Fruit fly (Drosophila melanogaster) whole organism, embryonic: Measurements from ENCODE around the gene mino.

Source experiments
- B-H1 ChIP-seq: fragments of 200-800 bp; sonication (Bioruptor generic); IDR thresholded peaks from 3 replicates; pipeline ENCODE4 v1.3.6; 2022; ENCODE audit warnings: missing biosample characterization, missing genetic modification characterization
- BEAF-32 ChIP-seq: fragments of 200-800 bp; sonication (Bioruptor generic); optimal IDR thresholded peaks from 3 replicates; lab custom pipeline; 2017; ENCODE audit warnings: missing biosample characterization, missing genetic modification characterization, mild to moderate bottlenecking, moderate library complexity, missing genetic modification reagents
- Bteb2 ChIP-seq: fragments of 200-800 bp; sonication (Bioruptor generic); optimal IDR thresholded peaks from 2 replicates; lab custom pipeline; 2016; ENCODE audit warnings: missing biosample characterization, missing genetic modification characterization
- CG10321 ChIP-seq: fragments of 200-800 bp; sonication (Bioruptor generic); IDR thresholded peaks from 2 replicates; pipeline ENCODE4 v1.3.6; 2022; ENCODE audit warnings: missing biosample characterization, missing genetic modification characterization
- CG10565 ChIP-seq: fragments of 200-800 bp; sonication (Bioruptor generic); optimal IDR thresholded peaks from 3 replicates; lab custom pipeline; 2016; ENCODE audit warnings: missing biosample characterization, mild to moderate bottlenecking, missing genetic modification characterization
- CG16813 ChIP-seq: fragments of 200-800 bp; sonication (Bioruptor generic); IDR thresholded peaks from 3 replicates; pipeline ENCODE4 v1.3.6; 2022; ENCODE audit warnings: missing biosample characterization, missing genetic modification characterization; ENCODE audit not compliant: partially characterized antibody
- CG16815 ChIP-seq: fragments of 200-800 bp; sonication (Bioruptor generic); optimal IDR thresholded peaks from 3 replicates; lab custom pipeline; 2017; ENCODE audit warnings: missing biosample characterization, mild to moderate bottlenecking, missing genetic modification characterization
- CG17829 ChIP-seq: fragments of 200-800 bp; optimal IDR thresholded peaks from 2 replicates; lab custom pipeline; 2019; ENCODE audit warnings: missing biosample characterization, mild to moderate bottlenecking, missing genetic modification characterization, moderate library complexity
- CG18262 ChIP-seq: fragments of 200-800 bp; optimal IDR thresholded peaks from 3 replicates; lab custom pipeline; 2019; ENCODE audit warnings: missing biosample characterization, mild to moderate bottlenecking, missing genetic modification characterization, moderate library complexity
- CG2120 ChIP-seq: fragments of 200-800 bp; sonication (Bioruptor generic); optimal IDR thresholded peaks from 3 replicates; lab custom pipeline; 2016; ENCODE audit warnings: missing biosample characterization, missing genetic modification characterization
- CG2199 ChIP-seq: fragments of 200-800 bp; sonication (Bioruptor generic); IDR thresholded peaks from 3 replicates; pipeline ENCODE4 v1.3.6; 2022; ENCODE audit warnings: missing biosample characterization, missing genetic modification characterization
- CG2889 ChIP-seq: fragments of 200-800 bp; sonication (Bioruptor generic); IDR thresholded peaks from 3 replicates; pipeline ENCODE4 v1.3.6; 2022; ENCODE audit warnings: missing biosample characterization, missing genetic modification characterization
- CG31365 ChIP-seq: fragments of 200-800 bp; sonication (Bioruptor generic); optimal IDR thresholded peaks from 2 replicates; lab custom pipeline; 2018; ENCODE audit warnings: missing biosample characterization, mild to moderate bottlenecking, missing genetic modification characterization
- CG32767 ChIP-seq: fragments of 200-800 bp; sonication (Bioruptor generic); IDR thresholded peaks from 2 replicates; pipeline ENCODE4 v1.3.6; 2022; ENCODE audit warnings: missing biosample characterization, missing genetic modification characterization
- CG6683 ChIP-seq: fragments of 200-800 bp; sonication (Bioruptor generic); optimal IDR thresholded peaks from 2 replicates; lab custom pipeline; 2017; ENCODE audit warnings: missing biosample characterization, mild to moderate bottlenecking, missing genetic modification characterization, missing genetic modification reagents
- CG7357 ChIP-seq: fragments of 200-800 bp; sonication (Bioruptor generic); IDR thresholded peaks from 3 replicates; pipeline ENCODE4 v1.3.6; 2022; ENCODE audit warnings: missing biosample characterization, missing genetic modification characterization
- CTCF ChIP-seq: fragments of 200-800 bp; sonication (Bioruptor generic); optimal IDR thresholded peaks from 2 replicates; lab custom pipeline; 2017; ENCODE audit warnings: missing biosample characterization, mild to moderate bottlenecking, missing genetic modification characterization, moderate library complexity
- Dip2 ChIP-seq: fragments of 200-800 bp; sonication (Bioruptor generic); IDR thresholded peaks from 2 replicates; pipeline ENCODE4 v1.3.6; 2022; ENCODE audit warnings: missing biosample characterization, missing genetic modification characterization
- Dref ChIP-seq: fragments of 200-800 bp; sonication (Bioruptor generic); IDR thresholded peaks from 2 replicates; pipeline ENCODE4 v1.3.6; 2022; ENCODE audit warnings: missing biosample characterization, missing genetic modification characterization
- Drgx ChIP-seq: fragments of 200-800 bp; sonication (Bioruptor generic); IDR thresholded peaks from 2 replicates; pipeline ENCODE4 v1.3.6; 2022; ENCODE audit warnings: missing biosample characterization, missing genetic modification characterization
- Fer2 ChIP-seq: fragments of 200-800 bp; sonication (Bioruptor generic); optimal IDR thresholded peaks from 2 replicates; lab custom pipeline; 2018; ENCODE audit warnings: missing biosample characterization, mild to moderate bottlenecking, missing genetic modification characterization, moderate library complexity
- H15 ChIP-seq: fragments of 200-800 bp; sonication (Bioruptor generic); IDR thresholded peaks from 3 replicates; pipeline ENCODE4 v1.3.6; 2022; ENCODE audit warnings: missing biosample characterization, missing genetic modification characterization
- H2.0 ChIP-seq: fragments of 200-800 bp; sonication (Bioruptor generic); IDR thresholded peaks from 2 replicates; pipeline ENCODE4 v1.3.6; 2022; ENCODE audit warnings: missing biosample characterization, missing genetic modification characterization
- Lpt ChIP-seq: fragments of >200 bp; optimal IDR thresholded peaks from 2 replicates; lab custom pipeline; 2018; ENCODE audit warnings: missing biosample characterization, missing genetic modification characterization
- MBD-R2 ChIP-seq: fragments of 200-800 bp; sonication (Bioruptor generic); IDR thresholded peaks from 2 replicates; pipeline ENCODE4 v1.3.6; 2022; ENCODE audit warnings: missing biosample characterization, missing genetic modification characterization
- Med ChIP-seq: fragments of 200-800 bp; sonication (Bioruptor generic); peaks from one replicate; lab custom pipeline; 2016; ENCODE audit warnings: missing biosample characterization, missing genetic modification characterization, mild to moderate bottlenecking, inconsistent platforms, moderate library complexity
- PHDP ChIP-seq: fragments of 200-800 bp; sonication (Bioruptor generic); optimal IDR thresholded peaks from 3 replicates; lab custom pipeline; 2018; ENCODE audit warnings: missing biosample characterization, mild to moderate bottlenecking, missing genetic modification characterization, moderate library complexity
- Pdp1 ChIP-seq, 2 experiments: fragments of 200-800 bp; sonication (Bioruptor generic); optimal IDR thresholded peaks; 3 replicates each; lab custom pipeline; 2016; ENCODE audit warnings: missing biosample characterization in 2 of 2, missing genetic modification characterization in 2 of 2, mild to moderate bottlenecking in 1 of 2, moderate library complexity in 1 of 2
- Sry-δ ChIP-seq: fragments of 200-800 bp; sonication (Bioruptor generic); optimal IDR thresholded peaks from 2 replicates; lab custom pipeline; 2016; ENCODE audit warnings: missing biosample characterization, missing genetic modification characterization
- Tbp ChIP-seq: fragments of >200 bp; optimal IDR thresholded peaks from 2 replicates; lab custom pipeline; 2018; ENCODE audit warnings: missing biosample characterization, missing genetic modification characterization
- Xrp1 ChIP-seq: fragments of 200-800 bp; sonication (Bioruptor generic); IDR thresholded peaks from 2 replicates; pipeline ENCODE4 v1.3.6; 2022; ENCODE audit warnings: missing biosample characterization, missing genetic modification characterization
- aop ChIP-seq: fragments of 200-800 bp; sonication (Bioruptor generic); IDR thresholded peaks from 2 replicates; pipeline ENCODE4 v1.3.6; 2022; ENCODE audit warnings: missing biosample characterization, missing genetic modification characterization
- ara ChIP-seq: fragments of 200-800 bp; sonication (Bioruptor generic); IDR thresholded peaks from 2 replicates; pipeline ENCODE4 v1.3.6; 2022; ENCODE audit warnings: missing biosample characterization, missing genetic modification characterization
- ash1 ChIP-seq: fragments of 200-800 bp; sonication (Bioruptor generic); optimal IDR thresholded peaks from 2 replicates; lab custom pipeline; 2018; ENCODE audit warnings: missing biosample characterization, mild to moderate bottlenecking, missing genetic modification characterization
- ato ChIP-seq: fragments of 200-800 bp; sonication (Bioruptor generic); IDR thresholded peaks from 2 replicates; pipeline ENCODE4 v1.3.6; 2022; ENCODE audit warnings: missing biosample characterization, missing genetic modification characterization; ENCODE audit not compliant: partially characterized antibody
- cad ChIP-seq: fragments of >200 bp; optimal IDR thresholded peaks from 2 replicates; lab custom pipeline; 2017; ENCODE audit warnings: missing biosample characterization, missing genetic modification characterization
- cas ChIP-seq: fragments of 200-800 bp; sonication (Bioruptor generic); IDR thresholded peaks from 2 replicates; pipeline ENCODE4 v1.3.6; 2022; ENCODE audit warnings: missing biosample characterization, missing genetic modification characterization
- chm ChIP-seq: fragments of 200-800 bp; sonication (Bioruptor generic); IDR thresholded peaks from 2 replicates; pipeline ENCODE4 v1.3.6; 2022; ENCODE audit warnings: missing biosample characterization, missing genetic modification characterization
- disco-r ChIP-seq: fragments of 200-800 bp; sonication (Bioruptor generic); optimal IDR thresholded peaks from 2 replicates; lab custom pipeline; 2016; ENCODE audit warnings: missing biosample characterization, missing genetic modification characterization
- esg ChIP-seq: fragments of 200-800 bp; sonication (Bioruptor generic); conservative IDR thresholded peaks from 2 replicates; pipeline ENCODE4 v1.3.6; 2022; ENCODE audit warnings: missing biosample characterization, missing genetic modification characterization
- eve ChIP-seq, 2 experiments: fragments of >200 bp; optimal IDR thresholded peaks; 2 replicates each; lab custom pipeline; 2017; ENCODE audit warnings: missing biosample characterization in 2 of 2, missing genetic modification characterization in 2 of 2
- jumu ChIP-seq: fragments of 200-800 bp; sonication (Bioruptor generic); optimal IDR thresholded peaks from 3 replicates; lab custom pipeline; 2016; ENCODE audit warnings: missing biosample characterization, missing genetic modification characterization
- mirr ChIP-seq: fragments of 200-800 bp; sonication (Bioruptor generic); optimal IDR thresholded peaks from 3 replicates; lab custom pipeline; 2018; ENCODE audit warnings: missing biosample characterization, mild to moderate bottlenecking, missing genetic modification characterization
- mld ChIP-seq: fragments of 200-800 bp; sonication (Bioruptor generic); IDR thresholded peaks from 3 replicates; pipeline ENCODE4 v1.3.6; 2022; ENCODE audit warnings: missing biosample characterization, missing genetic modification characterization; ENCODE audit not compliant: partially characterized antibody
- sens ChIP-seq: fragments of 200-800 bp; sonication (Bioruptor generic); peaks from one replicate; lab custom pipeline; 2016; ENCODE audit warnings: missing biosample characterization, missing genetic modification characterization
- sens-2 ChIP-seq: fragments of 200-800 bp; sonication (Bioruptor generic); IDR thresholded peaks from 2 replicates; pipeline ENCODE4 v1.3.6; 2022; ENCODE audit warnings: missing biosample characterization, missing genetic modification characterization
- sob ChIP-seq: fragments of 200-800 bp; sonication (Bioruptor generic); IDR thresholded peaks from 2 replicates; pipeline ENCODE4 v1.3.6; 2022; ENCODE audit warnings: missing biosample characterization, missing genetic modification characterization
- ssp ChIP-seq: fragments of 200-800 bp; sonication (Bioruptor generic); IDR thresholded peaks from 2 replicates; pipeline ENCODE4 v1.3.6; 2022; ENCODE audit warnings: missing biosample characterization, missing genetic modification characterization
- tap ChIP-seq: fragments of 200-800 bp; optimal IDR thresholded peaks from 3 replicates; lab custom pipeline; 2019; ENCODE audit warnings: missing biosample characterization, mild to moderate bottlenecking, missing genetic modification characterization, moderate library complexity
- tin ChIP-seq: fragments of 200-800 bp; sonication (Bioruptor generic); optimal IDR thresholded peaks from 3 replicates; lab custom pipeline; 2016; ENCODE audit warnings: missing biosample characterization, missing genetic modification characterization
- ttk ChIP-seq: fragments of 200-800 bp; sonication (Bioruptor generic); IDR thresholded peaks from 2 replicates; pipeline ENCODE4 v2.1.2; 2022; ENCODE audit warnings: missing biosample characterization, missing genetic modification characterization
- unpg ChIP-seq: fragments of 200-800 bp; sonication (Bioruptor generic); optimal IDR thresholded peaks from 3 replicates; lab custom pipeline; 2018; ENCODE audit warnings: missing biosample characterization, mild to moderate bottlenecking, missing genetic modification characterization, moderate library complexity
- vfl ChIP-seq: fragments of 200-800 bp; sonication (Bioruptor generic); optimal IDR thresholded peaks from 2 replicates; lab custom pipeline; 2016; ENCODE audit warnings: missing biosample characterization, missing genetic modification characterization

Gene mino

DNA sequence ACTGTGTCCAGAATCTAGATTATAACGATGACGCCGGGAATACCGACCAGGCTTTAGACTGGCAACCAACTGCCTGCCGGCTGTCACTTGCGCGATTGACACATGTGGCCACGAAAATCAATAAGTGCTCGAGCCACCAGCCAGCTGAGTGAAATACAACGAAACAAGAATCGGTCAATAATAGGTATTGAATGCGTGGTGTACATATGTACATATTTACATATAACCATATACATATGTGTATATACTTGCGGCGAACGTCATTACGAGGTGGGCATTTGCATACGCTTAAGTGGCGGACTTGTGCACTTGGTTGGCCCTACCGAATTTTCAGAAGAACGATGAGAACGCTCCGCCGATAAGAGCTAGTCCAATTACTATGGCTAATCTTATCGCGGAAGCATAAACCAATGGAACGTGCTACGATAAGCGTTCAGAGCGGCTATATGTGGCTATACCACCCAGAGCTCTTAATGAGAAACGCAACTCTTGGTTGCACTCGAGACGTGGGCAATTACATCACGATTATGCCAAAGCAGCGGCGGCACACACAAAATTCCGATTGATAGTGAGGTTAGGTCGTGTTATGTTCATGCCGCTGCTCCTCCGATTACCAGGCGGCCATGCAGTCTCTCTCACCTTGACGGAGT lies 21.7 kb downstream of the mino start (continued):
- TF ChIP-seq CG2120 (GFP tag; lab: Kevin White, UChicago) (no peak), Drgx (no peak), mirr (GFP tag; lab: Kevin White, UChicago) (peak; percentile 72), H2.0 (no peak), sob (GFP tag; lab: Robert Waterston, UW) (no peak), sens (peak; percentile 47), tap (tag; lab: Kevin White, UChicago) (no peak), CG17829 (no peak), ssp (GFP tag; lab: Robert Waterston, UW) (no peak), disco-r (GFP tag; lab: Kevin White, UChicago) (no peak), H15 (GFP tag; lab: Robert Waterston, UW) (no peak), CG2199 (no peak), B-H1 (GFP tag; lab: Robert Waterston, UW) (no peak), eve (GFP tag; optimal IDR thresholded peaks at IDR 0.05; lab: Kevin White, UChicago) (no peak), Lpt (GFP tag; lab: Kevin White, UChicago) (no peak), CG2889 (GFP tag; lab: Robert Waterston, UW) (no peak), CG18262 (tag; lab: Kevin White, UChicago) (no peak), PHDP (tag; lab: Kevin White, UChicago) (peak; percentile 41), Xrp1 (GFP tag; lab: Robert Waterston, UW) (peak; percentile 48; the same call in 1 of the 2 replicates), aop (GFP tag; lab: Robert Waterston, UW) (no peak), Fer2 (tag; lab: Kevin White, UChicago) (no peak), vfl (no peak), ara (GFP tag; lab: Robert Waterston, UW) (0 out of 2 replicates have a peak, but pooled peaks have one; percentile 38), esg (GFP tag; lab: Robert Waterston, UW) (no peak), Dref (GFP tag; lab: Robert Waterston, UW) (no peak), mld (GFP tag; lab: Robert Waterston, UW) (no peak), sens-2 (GFP tag; lab: Robert Waterston, UW) (0 out of 2 replicates have a peak, but pooled peaks have one; percentile 7), CG7357 (GFP tag; lab: Robert Waterston, UW) (no peak), CG6683 (GFP tag; lab: Kevin White, UChicago) (no peak), Pdp1 (GFP tag; optimal IDR thresholded peaks at IDR 0.05; lab: Kevin White, UChicago) (peak in 1 of 2 experiments; percentile 98), chm (GFP tag; lab: Robert Waterston, UW) (no peak), ato (GFP tag; lab: Robert Waterston, UW) (no peak), jumu (GFP tag; lab: Kevin White, UChicago) (no peak), CG16815 (no peak), MBD-R2 (no peak), Dip2 (GFP tag; lab: Robert Waterston, UW) (no peak), ash1 (GFP tag; lab: Kevin White, UChicago) (no peak), ttk (GFP tag; lab: Robert Waterston, UW) (no peak), CTCF (GFP tag; lab: Kevin White, UChicago) (no peak), tin (no peak), CG32767 (GFP tag; lab: Robert Waterston, UW) (no peak), cas (no peak), Med (GFP tag; lab: Kevin White, UChicago) (peak; percentile 36), BEAF-32 (GFP tag; lab: Kevin White, UChicago) (no peak), cad (GFP tag; lab: Kevin White, UChicago) (no peak), unpg (GFP tag; lab: Kevin White, UChicago) (peak; percentile 8), CG31365 (tag; lab: Kevin White, UChicago) (no peak), Bteb2 (GFP tag; lab: Kevin White, UChicago) (no peak), Sry-δ (GFP tag; lab: Kevin White, UChicago) (no peak), CG16813 (GFP tag; lab: Robert Waterston, UW) (no peak), CG10565 (GFP tag; lab: Kevin White, UChicago) (no peak), CG10321 (GFP tag; lab: Robert Waterston, UW) (no peak), Tbp (GFP tag; lab: Kevin White, UChicago) (no peak)
